Worm (Caenorhabditis elegans) whole organism, early embryonic: ENCODE data around the gene ZK512.10.

Source experiments
- ama-1 ChIP-seq: fragments of 150-350 bp; optimal IDR thresholded peaks from 2 replicates; lab custom pipeline; 2014
- ceh-36 ChIP-seq: sonication (generic microtip); optimal IDR thresholded peaks from 2 replicates; lab custom pipeline; 2016; ENCODE audit warnings: missing genetic modification characterization, inconsistent platforms, missing compliant biosample characterization
- flt-1 ChIP-seq: fragments of 200-800 bp; sonication (Bioruptor generic); IDR thresholded peaks from 2 replicates; pipeline ENCODE4 v1.3.6; 2022; ENCODE audit warnings: missing genetic modification characterization, missing compliant biosample characterization
- hnd-1 ChIP-seq: sonication (generic microtip); optimal IDR thresholded peaks from 2 replicates; lab custom pipeline; 2016; ENCODE audit warnings: missing genetic modification characterization, missing compliant biosample characterization

DNA sequence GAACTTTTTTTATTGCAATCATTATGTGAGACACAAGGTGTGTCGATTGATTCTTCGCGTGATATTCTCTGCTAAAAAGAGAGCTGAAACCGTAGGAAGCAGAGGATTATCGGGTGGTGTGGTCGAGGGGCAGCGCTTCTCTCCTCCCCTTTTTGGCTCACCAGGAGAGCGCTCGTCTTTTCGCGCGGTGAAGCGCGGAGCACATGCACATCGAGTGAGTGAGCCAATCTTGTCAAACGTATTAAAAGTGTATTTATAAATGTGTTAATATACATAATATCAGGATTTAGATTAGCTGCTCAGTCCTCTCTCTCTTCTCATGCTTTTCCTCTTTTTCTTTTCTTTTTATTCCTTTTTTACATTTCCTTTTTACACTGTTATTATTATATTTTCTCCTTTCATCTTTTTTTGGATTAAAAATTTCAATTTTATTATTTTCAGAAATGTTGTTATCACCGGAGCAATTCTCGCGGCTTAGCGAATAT lies 32.0 kb downstream of the ZK512.10 start, which contains the start of gene dgk-3:
- TF ChIP-seq ama-1 (lab: Kevin White, UChicago) (no peak), flt-1 (GFP tag; lab: Robert Waterston, UW) (no peak), hnd-1 (tag; lab: Kevin White, UChicago) (no peak), ceh-36 (no peak)
